Worm (Caenorhabditis elegans): ENCODE measurements around the gene clec-40.

DNA sequence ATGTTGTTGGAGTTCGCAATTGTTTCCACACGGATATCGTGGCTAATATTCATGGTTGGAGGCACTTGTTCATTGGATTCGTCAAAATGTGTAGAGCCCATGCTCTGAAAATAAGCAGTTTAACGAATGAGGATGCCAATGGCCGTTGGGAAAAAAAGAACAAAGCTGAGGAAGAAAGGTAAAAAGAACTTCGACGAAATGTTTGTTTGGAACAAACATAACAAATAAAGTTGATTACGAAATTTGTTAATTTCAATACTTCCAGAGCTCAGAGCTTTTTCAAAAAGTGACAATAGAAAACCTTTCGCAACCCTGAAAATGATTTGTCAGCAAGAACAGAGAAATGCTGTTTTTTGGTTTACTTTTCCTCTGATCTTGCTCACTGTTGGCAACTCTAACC lies 39.2 kb upstream of the clec-40 start, which contains the start of gene F09C6.3:
- TF ChIP-seq ztf-29 (GFP tag; IDR thresholded peaks at IDR 0.05) (no peak), cog-1 (tag; optimal IDR thresholded peaks at IDR 0.05) (no peak), T22C8.4 (GFP tag; IDR thresholded peaks at IDR 0.05) (no peak)

Measured in whole organism, midembryonic.